Fruit fly (Drosophila melanogaster): Measurements from ENCODE around the gene Pp2A-29B.
A peak's percentile ranks its signal among the peaks of the same experiment; 100 is the strongest.

Gene Pp2A-29B

dm6 chr2L:8327272-8327555 is 38.6 kb upstream of the Pp2A-29B start, which contains the start of gene CG14275:
CG14275 (plus strand) TSS chr2L:8327456.
- no peak for TF ChIP-seq Hr38 (GFP tag; optimal IDR thresholded peaks at IDR 0.05)
- TF ChIP-seq esn (GFP tag; optimal IDR thresholded peaks at IDR 0.05) = no peak
- no peak for TF ChIP-seq achi (GFP tag; optimal IDR thresholded peaks at IDR 0.05)
- no peak for TF ChIP-seq ss (GFP tag; optimal IDR thresholded peaks at IDR 0.05)
- TF ChIP-seq CG8632 (GFP tag; optimal IDR thresholded peaks at IDR 0.05) = no peak
- TF ChIP-seq dac (GFP tag; optimal IDR thresholded peaks at IDR 0.05) = no peak

DNA sequence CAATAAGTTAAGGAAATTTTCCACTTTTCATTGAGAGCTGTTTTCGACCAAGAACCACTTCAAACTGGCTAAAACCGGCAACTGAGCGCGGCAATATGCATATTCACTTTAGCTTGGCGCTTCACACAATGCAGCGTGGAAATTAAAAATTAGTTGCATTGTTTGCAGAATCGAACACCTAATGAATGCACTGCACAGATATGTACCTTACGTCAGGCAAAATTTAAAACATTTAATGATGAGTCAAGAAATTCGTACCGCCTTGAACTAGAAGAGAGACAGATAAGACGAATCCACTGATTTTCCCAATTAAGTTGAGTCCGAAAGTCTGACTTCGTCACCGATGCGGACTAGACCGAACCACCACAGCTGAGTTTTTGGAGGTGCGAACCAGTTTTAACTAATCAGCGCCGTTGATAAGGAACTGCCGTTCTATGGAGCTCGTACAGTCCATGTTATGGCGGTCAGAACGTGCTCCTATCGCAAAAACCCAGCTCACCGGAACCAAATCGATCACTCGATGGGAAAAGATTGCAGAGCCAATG is 38.0 kb upstream of the Pp2A-29B start:
- TF ChIP-seq Sox14 (GFP tag; optimal IDR thresholded peaks at IDR 0.05) (no peak), CG11762 (GFP tag; optimal IDR thresholded peaks at IDR 0.05; ENCODE audit: insufficient read depth) (no peak), svp (GFP tag) (peak; percentile 3)

- TF ChIP-seq achi (GFP tag; optimal IDR thresholded peaks at IDR 0.05) = no peak
- TF ChIP-seq ss (GFP tag; optimal IDR thresholded peaks at IDR 0.05) = no peak
- no peak for TF ChIP-seq CG4318 (GFP tag; optimal IDR thresholded peaks at IDR 0.05)
- no peak for TF ChIP-seq CG11762 (GFP tag; optimal IDR thresholded peaks at IDR 0.05; ENCODE audit: insufficient read depth)
- no peak for TF ChIP-seq CG8632 (GFP tag; optimal IDR thresholded peaks at IDR 0.05)
- TF ChIP-seq vri (GFP tag; optimal IDR thresholded peaks at IDR 0.05) = no peak
- peak; percentile 2 for TF ChIP-seq svp (GFP tag)
- TF ChIP-seq CG11902 (GFP tag; optimal IDR thresholded peaks at IDR 0.05) = no peak
- no peak for TF ChIP-seq Gug (GFP tag; IDR thresholded peaks at IDR 0.05)
- no peak for TF ChIP-seq Lpt (GFP tag; optimal IDR thresholded peaks at IDR 0.05)
- no peak for TF ChIP-seq cyc (GFP tag; optimal IDR thresholded peaks at IDR 0.05)
- peak; percentile 33 for TF ChIP-seq Eip78C (GFP tag)
- TF ChIP-seq dac (GFP tag; optimal IDR thresholded peaks at IDR 0.05) = no peak
- no peak for TF ChIP-seq pdm3 (GFP tag; optimal IDR thresholded peaks at IDR 0.05)
- no peak for TF ChIP-seq CG11294 (GFP tag; IDR thresholded peaks at IDR 0.05)
- no peak for TF ChIP-seq CG31627 (GFP tag; optimal IDR thresholded peaks at IDR 0.05)
- no peak for TF ChIP-seq fd85E (GFP tag; optimal IDR thresholded peaks at IDR 0.05)
These were observed 37.2 kb upstream of the Pp2A-29B start for dm6 chr2L:8328526-8329097.

DNA sequence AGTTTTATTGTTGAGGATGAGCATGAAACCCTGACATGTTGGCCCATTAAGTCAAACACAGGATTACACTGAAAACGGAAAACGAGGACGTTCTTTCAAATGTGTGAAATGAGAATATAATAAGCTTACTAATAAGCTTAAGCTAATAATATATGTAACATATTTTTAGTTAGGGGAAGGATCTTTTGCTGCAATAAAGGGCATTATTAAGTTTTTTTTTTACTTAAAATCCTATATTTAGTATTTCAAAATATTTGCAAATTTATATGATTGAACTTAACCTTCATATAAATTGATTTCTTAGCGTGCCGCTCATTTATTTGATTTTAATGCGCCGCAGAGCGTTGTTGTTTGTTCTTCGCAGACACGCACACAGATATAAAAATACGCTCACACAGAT is 32.7 kb upstream of the Pp2A-29B start:
- TF ChIP-seq CG1621 (tag; optimal IDR thresholded peaks at IDR 0.05) (no peak), Sox15 (GFP tag; optimal IDR thresholded peaks at IDR 0.05) (no peak), cyc (GFP tag; optimal IDR thresholded peaks at IDR 0.05) (no peak), net (GFP tag; optimal IDR thresholded peaks at IDR 0.05) (no peak)

- TF ChIP-seq dac (GFP tag; optimal IDR thresholded peaks at IDR 0.05) (no peak), CG6854 (GFP tag; optimal IDR thresholded peaks at IDR 0.05) (no peak), CG8119 (GFP tag; IDR thresholded peaks at IDR 0.05) (no peak), net (GFP tag; optimal IDR thresholded peaks at IDR 0.05) (no peak)
These were observed 32.2 kb upstream of the Pp2A-29B start for dm6 chr2L:8333624-8334023.

DNA sequence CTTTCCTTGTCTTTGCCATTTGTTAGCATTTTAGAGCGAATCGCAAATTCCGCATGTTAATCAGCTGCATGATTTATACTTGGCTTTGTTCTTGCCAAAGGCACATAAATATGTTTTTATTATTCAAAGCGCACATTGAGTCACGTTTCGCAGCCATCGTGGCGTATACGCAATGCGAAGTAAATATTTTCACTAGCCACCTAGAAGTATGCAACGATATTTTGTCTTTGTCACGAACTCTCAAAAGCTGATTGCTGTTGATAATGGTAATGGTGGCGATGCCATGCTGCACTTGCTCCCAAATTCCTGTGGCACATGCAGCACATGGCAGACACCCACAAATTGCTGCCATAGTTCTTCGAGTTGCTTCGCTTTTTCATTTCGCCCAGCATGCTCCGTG is 31.1 kb upstream of the Pp2A-29B start:
- TF ChIP-seq CG8632 (GFP tag; optimal IDR thresholded peaks at IDR 0.05) = no peak
- no peak for TF ChIP-seq Sox102F (GFP tag; optimal IDR thresholded peaks at IDR 0.05)
- no peak for TF ChIP-seq CG4318 (GFP tag; optimal IDR thresholded peaks at IDR 0.05)
- no peak for TF ChIP-seq Sox14 (GFP tag; optimal IDR thresholded peaks at IDR 0.05)
- no peak for TF ChIP-seq CG3032 (tag; optimal IDR thresholded peaks at IDR 0.05)
- no peak for TF ChIP-seq fd59A (GFP tag; optimal IDR thresholded peaks at IDR 0.05)
- peak; percentile 7 for TF ChIP-seq achi (GFP tag; optimal IDR thresholded peaks at IDR 0.05)
- TF ChIP-seq CG6163 (GFP tag; IDR thresholded peaks at IDR 0.05) = 0 out of 3 replicates have a peak, but pooled peaks have one; percentile 23
- TF ChIP-seq CG3919 (GFP tag; optimal IDR thresholded peaks at IDR 0.05) = peak; percentile 6
- TF ChIP-seq Eip78C (GFP tag) = peak; percentile 73
- TF ChIP-seq Eip75B (GFP tag; optimal IDR thresholded peaks at IDR 0.05) = no peak
- no peak for TF ChIP-seq Hr39 (GFP tag; optimal IDR thresholded peaks at IDR 0.05)
- TF ChIP-seq OdsH (GFP tag; optimal IDR thresholded peaks at IDR 0.05) = peak; percentile 15
- TF ChIP-seq Hr38 (GFP tag; optimal IDR thresholded peaks at IDR 0.05) = no peak
